Worm (Caenorhabditis elegans) whole organism, young adult: ENCODE results near the gene F38B7.10.

Source experiments
- F37B4.10 ChIP-seq: fragments of 200-800 bp; sonication (Bioruptor generic); IDR thresholded peaks from 2 replicates; pipeline ENCODE4 v1.3.6; 2022; ENCODE audit warnings: missing genetic modification characterization, missing compliant biosample characterization
- F49E8.2 ChIP-seq: sonication (generic microtip); optimal IDR thresholded peaks from 3 replicates; lab custom pipeline; 2017; ENCODE audit warnings: missing genetic modification characterization, mild to moderate bottlenecking, missing compliant biosample characterization, antibody characterized with exemption, moderate library complexity; ENCODE audit not compliant: insufficient read depth
- F57C9.4 ChIP-seq: sonication (generic microtip); optimal IDR thresholded peaks from 2 replicates; lab custom pipeline; 2017; ENCODE audit warnings: mild to moderate bottlenecking, missing genetic modification characterization, missing compliant biosample characterization
- K11D2.4 ChIP-seq: fragments of 200-800 bp; sonication (Bioruptor generic); IDR thresholded peaks from 2 replicates; pipeline ENCODE4 v1.3.6; 2022; ENCODE audit warnings: missing genetic modification reagents, missing genetic modification characterization, missing compliant biosample characterization
- K12H6.12 ChIP-seq: fragments of 200-800 bp; sonication (Bioruptor generic); optimal IDR thresholded peaks from 2 replicates; lab custom pipeline; 2018; ENCODE audit warnings: mild to moderate bottlenecking, missing genetic modification characterization, missing compliant biosample characterization
- T26A5.8 ChIP-seq: sonication (generic microtip); optimal IDR thresholded peaks from 2 replicates; lab custom pipeline; 2016; ENCODE audit warnings: missing genetic modification characterization, missing compliant biosample characterization
- Y53F4B.3 ChIP-seq: fragments of 200-800 bp; sonication (Bioruptor generic); IDR thresholded peaks from 2 replicates; pipeline ENCODE4 v1.3.6; 2022; ENCODE audit warnings: missing genetic modification reagents, missing genetic modification characterization, missing compliant biosample characterization
- Y53G8AR.9 ChIP-seq: fragments of 200-800 bp; sonication (Bioruptor generic); conservative IDR thresholded peaks from 2 replicates; pipeline ENCODE4 v1.3.6; 2022; ENCODE audit warnings: missing genetic modification reagents, missing genetic modification characterization, missing compliant biosample characterization
- Y56A3A.18 ChIP-seq: fragments of 200-800 bp; sonication (Bioruptor generic); IDR thresholded peaks from 2 replicates; pipeline ENCODE4 v1.3.6; 2022; ENCODE audit warnings: missing genetic modification reagents, missing genetic modification characterization, missing compliant biosample characterization
- Y67H2A.10 ChIP-seq: fragments of 200-800 bp; sonication (Bioruptor generic); conservative IDR thresholded peaks from 2 replicates; pipeline ENCODE4 v1.3.6; 2022; ENCODE audit warnings: missing genetic modification reagents, missing genetic modification characterization, missing compliant biosample characterization
- ZK185.1 ChIP-seq: sonication (generic microtip); optimal IDR thresholded peaks from 2 replicates; lab custom pipeline; 2016; ENCODE audit warnings: mild to moderate bottlenecking, missing genetic modification characterization, missing compliant biosample characterization; ENCODE audit not compliant: poor library complexity, severe bottlenecking
- akir-1 ChIP-seq: fragments of 200-800 bp; sonication (Bioruptor generic); optimal IDR thresholded peaks from 2 replicates; lab custom pipeline; 2018; ENCODE audit warnings: mild to moderate bottlenecking, missing genetic modification characterization, moderate library complexity, missing compliant biosample characterization
- ama-1 ChIP-seq, 3 experiments: fragments of 150-350 bp in 1 of 3; sonication (generic microtip) in 2 of 3; optimal IDR thresholded peaks; 2 replicates each; lab custom pipeline; 2014 to 2018; ENCODE audit warnings: missing biosample characterization in 2 of 3, missing genetic modification characterization in 2 of 3, missing genetic modification reagents in 2 of 3
- aptf-2 ChIP-seq: fragments of 200-800 bp; sonication (Bioruptor generic); conservative IDR thresholded peaks from 2 replicates; pipeline ENCODE4 v1.3.6; 2022; ENCODE audit warnings: missing genetic modification reagents, missing genetic modification characterization, missing compliant biosample characterization
- attf-3 ChIP-seq: fragments of 200-800 bp; sonication (Bioruptor generic); conservative IDR thresholded peaks from 2 replicates; pipeline ENCODE4 v1.3.6; 2022; ENCODE audit warnings: missing genetic modification reagents, missing genetic modification characterization, missing compliant biosample characterization
- bed-1 ChIP-seq: fragments of 200-800 bp; sonication (Bioruptor generic); IDR thresholded peaks from 2 replicates; pipeline ENCODE4 v1.3.6; 2022; ENCODE audit warnings: missing genetic modification reagents, missing genetic modification characterization, missing compliant biosample characterization
- ccch-3 ChIP-seq: fragments of 200-800 bp; sonication (Bioruptor generic); optimal IDR thresholded peaks from 2 replicates; lab custom pipeline; 2018; ENCODE audit warnings: mild to moderate bottlenecking, missing genetic modification characterization, missing compliant biosample characterization
- ceh-40 ChIP-seq: fragments of 200-800 bp; sonication (Bioruptor generic); IDR thresholded peaks from 2 replicates; pipeline ENCODE4 v1.3.6; 2022; ENCODE audit warnings: missing genetic modification characterization, missing compliant biosample characterization
- ceh-58 ChIP-seq: fragments of 200-800 bp; sonication (Bioruptor generic); IDR thresholded peaks from 2 replicates; pipeline ENCODE4 v1.3.6; 2022; ENCODE audit warnings: missing genetic modification characterization, missing compliant biosample characterization
- ceh-79 ChIP-seq: sonication (generic microtip); optimal IDR thresholded peaks from 2 replicates; lab custom pipeline; 2017; ENCODE audit warnings: mild to moderate bottlenecking, missing genetic modification characterization, missing compliant biosample characterization
- chd-7 ChIP-seq: sonication (generic microtip); optimal IDR thresholded peaks from 2 replicates; lab custom pipeline; 2016; ENCODE audit warnings: mild to moderate bottlenecking, missing genetic modification characterization, moderate library complexity, missing compliant biosample characterization
- die-1 ChIP-seq: sonication (generic microtip); optimal IDR thresholded peaks from 2 replicates; lab custom pipeline; 2016; ENCODE audit warnings: missing genotype, mild to moderate bottlenecking, missing genetic modification characterization, missing compliant biosample characterization
- ekl-4 ChIP-seq: fragments of 200-800 bp; sonication (Bioruptor generic); IDR thresholded peaks from 2 replicates; pipeline ENCODE4 v1.3.6; 2022; ENCODE audit warnings: missing genetic modification reagents, missing genetic modification characterization, missing compliant biosample characterization
- gei-17 ChIP-seq: fragments of 200-800 bp; sonication (Bioruptor generic); optimal IDR thresholded peaks from 2 replicates; lab custom pipeline; 2018; ENCODE audit warnings: mild to moderate bottlenecking, missing genetic modification characterization, missing compliant biosample characterization
- him-1 ChIP-seq: sonication (generic microtip); optimal IDR thresholded peaks from 2 replicates; lab custom pipeline; 2016; ENCODE audit warnings: missing genotype, missing genetic modification reagents, missing genetic modification characterization, missing compliant biosample characterization
- hlh-26 ChIP-seq: fragments of 200-800 bp; sonication (Bioruptor generic); conservative IDR thresholded peaks from 2 replicates; pipeline ENCODE4 v1.3.6; 2022; ENCODE audit warnings: missing genetic modification reagents, missing genetic modification characterization, missing compliant biosample characterization
- hmg-1.2 ChIP-seq: fragments of 200-800 bp; sonication (Bioruptor generic); IDR thresholded peaks from 2 replicates; pipeline ENCODE4 v1.3.6; 2022; ENCODE audit warnings: missing genetic modification reagents, missing genetic modification characterization, missing compliant biosample characterization
- lag-1 ChIP-seq: fragments of 200-800 bp; sonication (Bioruptor generic); IDR thresholded peaks from 2 replicates; pipeline ENCODE4 v1.3.6; 2022; ENCODE audit warnings: missing genetic modification reagents, missing genetic modification characterization, missing compliant biosample characterization
- let-526 ChIP-seq: fragments of 200-800 bp; sonication (Bioruptor generic); IDR thresholded peaks from 2 replicates; pipeline ENCODE4 v1.3.6; 2022; ENCODE audit warnings: missing genetic modification reagents, missing genetic modification characterization, missing compliant biosample characterization
- let-607 ChIP-seq, 2 experiments: fragments of 200-800 bp in 1 of 2; sonication (Bioruptor generic) in 1 of 2; sonication (generic microtip) in 1 of 2; optimal IDR thresholded peaks; 2 replicates each; lab custom pipeline; 2016 to 2018; ENCODE audit warnings: mild to moderate bottlenecking in 2 of 2, missing compliant biosample characterization in 2 of 2, missing genetic modification characterization in 2 of 2, moderate library complexity in 2 of 2, missing genotype in 1 of 2
- lir-1 ChIP-seq: fragments of 200-800 bp; sonication (Bioruptor generic); conservative IDR thresholded peaks from 2 replicates; pipeline ENCODE4 v1.3.6; 2022; ENCODE audit warnings: missing genetic modification reagents, missing genetic modification characterization, missing compliant biosample characterization
- madf-10 ChIP-seq: sonication (generic microtip); optimal IDR thresholded peaks from 2 replicates; lab custom pipeline; 2016; ENCODE audit warnings: mild to moderate bottlenecking, missing genetic modification characterization, missing compliant biosample characterization
- madf-3 ChIP-seq: fragments of 200-800 bp; sonication (Bioruptor generic); IDR thresholded peaks from 2 replicates; pipeline ENCODE4 v1.3.6; 2022; ENCODE audit warnings: missing genetic modification reagents, missing genetic modification characterization, missing compliant biosample characterization
- mcd-1 ChIP-seq: fragments of 200-800 bp; sonication (Bioruptor generic); IDR thresholded peaks from 2 replicates; pipeline ENCODE4 v1.3.6; 2022; ENCODE audit warnings: missing genetic modification reagents, missing genetic modification characterization, missing compliant biosample characterization
- nfya-1 ChIP-seq: sonication (generic microtip); optimal IDR thresholded peaks from 2 replicates; lab custom pipeline; 2017; ENCODE audit warnings: antibody characterized with exemption, missing compliant biosample characterization, missing genetic modification characterization, borderline replicate concordance; ENCODE audit not compliant: insufficient read depth
- nfya-2 ChIP-seq: fragments of 200-800 bp; sonication (Bioruptor generic); IDR thresholded peaks from 2 replicates; pipeline ENCODE4 v1.3.6; 2022; ENCODE audit warnings: missing genetic modification reagents, missing genetic modification characterization, missing compliant biosample characterization
- nhr-27 ChIP-seq: fragments of 200-800 bp; sonication (Bioruptor generic); optimal IDR thresholded peaks from 2 replicates; lab custom pipeline; 2018; ENCODE audit warnings: mild to moderate bottlenecking, missing genetic modification characterization, moderate library complexity, missing compliant biosample characterization
- nhr-80 ChIP-seq: sonication (generic microtip); optimal IDR thresholded peaks from 2 replicates; lab custom pipeline; 2016; ENCODE audit warnings: missing genetic modification characterization, missing compliant biosample characterization
- rcor-1 ChIP-seq: fragments of 200-800 bp; sonication (Bioruptor generic); IDR thresholded peaks from 2 replicates; pipeline ENCODE4 v1.3.6; 2022; ENCODE audit warnings: missing genetic modification reagents, missing genetic modification characterization, missing compliant biosample characterization
- rec-8 ChIP-seq, 2 experiments: sonication (generic microtip); optimal IDR thresholded peaks; 2 replicates each; lab custom pipeline; 2016; ENCODE audit warnings: mild to moderate bottlenecking in 2 of 2, missing genetic modification characterization in 2 of 2, missing genetic modification reagents in 2 of 2, missing genotype in 2 of 2, missing biosample characterization in 1 of 2, missing compliant biosample characterization in 1 of 2, moderate library complexity in 1 of 2
- sea-2 ChIP-seq: fragments of 200-800 bp; sonication (Bioruptor generic); IDR thresholded peaks from 2 replicates; pipeline ENCODE4 v1.3.6; 2022; ENCODE audit warnings: missing genetic modification characterization, missing compliant biosample characterization
- snpc-3.4 ChIP-seq: sonication (generic microtip); optimal IDR thresholded peaks from 2 replicates; lab custom pipeline; 2017; ENCODE audit warnings: missing genetic modification characterization, mild to moderate bottlenecking, missing compliant biosample characterization, antibody characterized with exemption, moderate library complexity, missing genotype, missing genetic modification reagents
- tlf-1 ChIP-seq: fragments of 200-800 bp; sonication (Bioruptor generic); optimal IDR thresholded peaks from 2 replicates; lab custom pipeline; 2018; ENCODE audit warnings: mild to moderate bottlenecking, missing genetic modification characterization, missing compliant biosample characterization
- zfh-2 ChIP-seq: fragments of 200-800 bp; sonication (Bioruptor generic); conservative IDR thresholded peaks from 2 replicates; pipeline ENCODE4 v1.3.6; 2022; ENCODE audit warnings: missing genetic modification reagents, missing genetic modification characterization, missing compliant biosample characterization
- ztf-22 ChIP-seq: fragments of 200-800 bp; sonication (Bioruptor generic); optimal IDR thresholded peaks from 2 replicates; lab custom pipeline; 2018; ENCODE audit warnings: mild to moderate bottlenecking, missing genetic modification characterization, moderate library complexity, missing compliant biosample characterization
- ztf-26 ChIP-seq: sonication (generic microtip); optimal IDR thresholded peaks from 2 replicates; lab custom pipeline; 2017; ENCODE audit warnings: missing genetic modification characterization, missing compliant biosample characterization
- ztf-28 ChIP-seq: fragments of 200-800 bp; sonication (Bioruptor generic); IDR thresholded peaks from 2 replicates; pipeline ENCODE4 v1.3.6; 2022; ENCODE audit warnings: missing genetic modification reagents, missing genetic modification characterization, missing compliant biosample characterization
- ztf-6 ChIP-seq: fragments of 200-800 bp; sonication (Bioruptor generic); IDR thresholded peaks from 2 replicates; pipeline ENCODE4 v1.3.6; 2022; ENCODE audit warnings: missing genetic modification reagents, missing genetic modification characterization, missing compliant biosample characterization

The F38B7.10 gene

ce11 chrV:11541284-11541683 is 4.0 kb upstream of the F38B7.10 start (continued):
- no peak for TF ChIP-seq ztf-6
- TF ChIP-seq nfya-1 = no peak
- no peak for TF ChIP-seq Y67H2A.10
- no peak for TF ChIP-seq nhr-80
- TF ChIP-seq madf-10 = no peak
- TF ChIP-seq mcd-1 (GFP tag; lab: Robert Waterston, UW) = no peak
- TF ChIP-seq ceh-58 (GFP tag; lab: Robert Waterston, UW) = no peak
- no peak for TF ChIP-seq hmg-1.2 (GFP tag; lab: Robert Waterston, UW)
- 0 out of 2 replicates have a peak, but pooled peaks have one; percentile 32 for TF ChIP-seq attf-3 (GFP tag; lab: Robert Waterston, UW)
- no peak for TF ChIP-seq akir-1 (GFP tag; lab: Kevin White, UChicago)
- TF ChIP-seq Y53G8AR.9 (GFP tag; lab: Robert Waterston, UW) = 0 out of 2 replicates have a peak, but pooled peaks have one; percentile 21
- no peak for TF ChIP-seq K12H6.12 (tag; lab: Kevin White, UChicago)
- TF ChIP-seq ccch-3 (GFP tag; lab: Kevin White, UChicago) = no peak
- TF ChIP-seq die-1 = no peak
- no peak for TF ChIP-seq tlf-1 (GFP tag; lab: Kevin White, UChicago)
- peak; percentile 44 for TF ChIP-seq chd-7 (tag; lab: Kevin White, UChicago)
- no peak for TF ChIP-seq T26A5.8 (tag; lab: Kevin White, UChicago)
- TF ChIP-seq ceh-40 (GFP tag; lab: Robert Waterston, UW) = no peak
- no peak for TF ChIP-seq F49E8.2 (tag; lab: Kevin White, UChicago)
- 0 out of 2 replicates have a peak, but pooled peaks have one; percentile 7 for TF ChIP-seq aptf-2 (GFP tag; lab: Robert Waterston, UW)
- no peak for TF ChIP-seq nfya-2 (GFP tag; lab: Robert Waterston, UW)
- TF ChIP-seq lag-1 (GFP tag; lab: Robert Waterston, UW) = no peak
- peak in 1 of 2 experiments; percentile 20 for TF ChIP-seq let-607 (tag; optimal IDR thresholded peaks at IDR 0.05; lab: Kevin White, UChicago)
- no peak for TF ChIP-seq Y56A3A.18 (GFP tag; lab: Robert Waterston, UW)
- no peak for TF ChIP-seq F37B4.10 (GFP tag; lab: Robert Waterston, UW)
- TF ChIP-seq him-1 (tag; lab: Kevin White, UChicago) = no peak
- peak; percentile 6 for TF ChIP-seq ceh-79
- TF ChIP-seq ZK185.1 (tag; lab: Kevin White, UChicago) = no peak
- no peak for TF ChIP-seq let-526 (GFP tag; lab: Robert Waterston, UW)
- no peak for TF ChIP-seq rcor-1 (GFP tag; lab: Robert Waterston, UW)
- no peak for TF ChIP-seq rec-8 (tag; optimal IDR thresholded peaks at IDR 0.05; lab: Kevin White, UChicago)
- TF ChIP-seq madf-3 = 0 out of 2 replicates have a peak, but pooled peaks have one; percentile 38
- TF ChIP-seq Y53F4B.3 (GFP tag; lab: Robert Waterston, UW) = 0 out of 2 replicates have a peak, but pooled peaks have one; percentile 34
- no peak for TF ChIP-seq sea-2 (GFP tag; lab: Robert Waterston, UW)
- peak; percentile 43; the same call in 1 of the 2 replicates for TF ChIP-seq K11D2.4 (GFP tag; lab: Robert Waterston, UW)
- no peak for TF ChIP-seq ekl-4 (GFP tag; lab: Robert Waterston, UW)
- 0 out of 2 replicates have a peak, but pooled peaks have one; percentile 46 for TF ChIP-seq bed-1 (GFP tag; lab: Robert Waterston, UW)
- no peak for TF ChIP-seq ztf-22 (GFP tag; lab: Kevin White, UChicago)
- TF ChIP-seq ztf-26 = no peak
- TF ChIP-seq snpc-3.4 (tag; lab: Kevin White, UChicago) = no peak
- no peak for TF ChIP-seq nhr-27
- TF ChIP-seq zfh-2 (GFP tag; lab: Robert Waterston, UW) = no peak
- peak; percentile 3 for TF ChIP-seq gei-17
- no peak for TF ChIP-seq ama-1 (optimal IDR thresholded peaks at IDR 0.05; lab: Kevin White, UChicago)
- no peak for TF ChIP-seq ama-1 (GFP tag; optimal IDR thresholded peaks at IDR 0.05; lab: Kevin White, UChicago)
- no peak for TF ChIP-seq hlh-26 (GFP tag; lab: Robert Waterston, UW)
- TF ChIP-seq lir-1 (GFP tag; lab: Robert Waterston, UW) = no peak
- TF ChIP-seq ztf-28 = 0 out of 2 replicates have a peak, but pooled peaks have one; percentile 54
- TF ChIP-seq F57C9.4 (tag; lab: Kevin White, UChicago) = no peak
